Worm (Caenorhabditis elegans) whole organism, L3 larva: ENCODE data around the gene F20D6.12.
A peak's percentile ranks its signal among the peaks of the same experiment; 100 is the strongest.

Experiments
- ZK546.5 ChIP-seq: sonication (generic microtip); optimal IDR thresholded peaks from 2 replicates; lab custom pipeline; 2017; ENCODE audit warnings: missing biosample characterization, missing genetic modification characterization
- aly-2 ChIP-seq: fragments of 150-350 bp; optimal IDR thresholded peaks from 2 replicates; lab custom pipeline; 2014; ENCODE audit warnings: missing biosample characterization, missing genetic modification characterization
- ama-1 ChIP-seq: fragments of 150-350 bp; optimal IDR thresholded peaks from 2 replicates; lab custom pipeline; 2018
- ceh-16 ChIP-seq: sonication (generic microtip); optimal IDR thresholded peaks from 2 replicates; lab custom pipeline; 2017; ENCODE audit warnings: missing biosample characterization, missing genetic modification characterization
- ceh-28 ChIP-seq: fragments of 150-350 bp; optimal IDR thresholded peaks from 2 replicates; lab custom pipeline; 2014; ENCODE audit warnings: missing biosample characterization, missing genetic modification reagents, missing genetic modification characterization
- ceh-82 ChIP-seq: fragments of 150-350 bp; optimal IDR thresholded peaks from 2 replicates; lab custom pipeline; 2014; ENCODE audit warnings: missing biosample characterization, missing genetic modification characterization
- ceh-9 ChIP-seq: sonication (generic microtip); optimal IDR thresholded peaks from 2 replicates; lab custom pipeline; 2018; ENCODE audit warnings: missing biosample characterization, missing genetic modification characterization
- daf-12 ChIP-seq: fragments of 150-350 bp; optimal IDR thresholded peaks from 2 replicates; lab custom pipeline; 2014; ENCODE audit warnings: missing biosample characterization, missing genetic modification reagents, missing genetic modification characterization
- egl-27 ChIP-seq: sonication (generic microtip); optimal IDR thresholded peaks from 4 replicates; lab custom pipeline; 2017; ENCODE audit warnings: missing biosample characterization, missing genetic modification reagents, missing genetic modification characterization
- egl-5 ChIP-seq: fragments of 150-350 bp; optimal IDR thresholded peaks from 2 replicates; lab custom pipeline; 2017; ENCODE audit warnings: missing biosample characterization, missing genetic modification reagents, missing genetic modification characterization, inconsistent platforms
- elt-1 ChIP-seq: fragments of 150-350 bp; optimal IDR thresholded peaks from 2 replicates; lab custom pipeline; 2014; ENCODE audit warnings: missing biosample characterization, missing genetic modification characterization
- elt-2 ChIP-seq: sonication (generic microtip); optimal IDR thresholded peaks from 2 replicates; lab custom pipeline; 2016; ENCODE audit warnings: missing genetic modification reagents, mild to moderate bottlenecking, missing genetic modification characterization, missing compliant biosample characterization
- elt-3 ChIP-seq, 3 experiments: fragments of 150-350 bp in 1 of 3; sonication (generic microtip) in 2 of 3; optimal IDR thresholded peaks; 2 replicates in 2 of 3; 4 replicates in 1 of 3; lab custom pipeline; 2014 to 2017; ENCODE audit warnings: missing biosample characterization in 3 of 3, missing genetic modification characterization in 3 of 3
- fkh-10 ChIP-seq: sonication (generic microtip); optimal IDR thresholded peaks from 2 replicates; lab custom pipeline; 2017; ENCODE audit warnings: missing biosample characterization, missing genetic modification reagents, missing genetic modification characterization
- fkh-2 ChIP-seq: fragments of 150-350 bp; optimal IDR thresholded peaks from 2 replicates; lab custom pipeline; 2014; ENCODE audit warnings: missing biosample characterization, missing genetic modification reagents, missing genetic modification characterization
- fos-1 ChIP-seq: fragments of 150-350 bp; optimal IDR thresholded peaks from 2 replicates; lab custom pipeline; 2014; ENCODE audit warnings: missing biosample characterization, missing genetic modification characterization
- hmg-11 ChIP-seq: sonication (generic microtip); optimal IDR thresholded peaks from 2 replicates; lab custom pipeline; 2016; ENCODE audit warnings: missing genetic modification characterization, missing compliant biosample characterization
- jun-1 ChIP-seq: fragments of 150-350 bp; optimal IDR thresholded peaks from 2 replicates; lab custom pipeline; 2014; ENCODE audit warnings: missing biosample characterization, missing genetic modification reagents, missing genetic modification characterization
- lin-15B ChIP-seq: fragments of 150-350 bp; optimal IDR thresholded peaks from 2 replicates; lab custom pipeline; 2014; ENCODE audit warnings: missing biosample characterization, missing genetic modification characterization
- lin-39 ChIP-seq: fragments of 150-350 bp; optimal IDR thresholded peaks from 2 replicates; lab custom pipeline; 2018; ENCODE audit warnings: missing biosample characterization, missing genetic modification reagents, missing genetic modification characterization
- lsy-12 ChIP-seq: sonication (generic microtip); optimal IDR thresholded peaks from 2 replicates; lab custom pipeline; 2016; ENCODE audit warnings: mild to moderate bottlenecking, missing genetic modification characterization, missing compliant biosample characterization
- mdl-1 ChIP-seq: fragments of 150-350 bp; optimal IDR thresholded peaks from 2 replicates; lab custom pipeline; 2014; ENCODE audit warnings: missing biosample characterization, missing genetic modification characterization
- mml-1 ChIP-seq: fragments of 150-350 bp; sonication (generic microtip); optimal IDR thresholded peaks from 3 replicates; lab custom pipeline; 2014; ENCODE audit warnings: missing biosample characterization, missing genetic modification characterization
- nfya-1 ChIP-seq: sonication (generic microtip); optimal IDR thresholded peaks from 2 replicates; lab custom pipeline; 2017; ENCODE audit warnings: missing genetic modification characterization, mild to moderate bottlenecking, missing compliant biosample characterization, antibody characterized with exemption, moderate library complexity; ENCODE audit not compliant: insufficient read depth
- nhr-11 ChIP-seq: fragments of 150-350 bp; optimal IDR thresholded peaks from 2 replicates; lab custom pipeline; 2014; ENCODE audit warnings: missing biosample characterization, missing genetic modification characterization
- nhr-12 ChIP-seq: fragments of 150-350 bp; optimal IDR thresholded peaks from 2 replicates; lab custom pipeline; 2014; ENCODE audit warnings: missing biosample characterization, missing genetic modification characterization
- nhr-23 ChIP-seq: fragments of 150-350 bp; optimal IDR thresholded peaks from 2 replicates; lab custom pipeline; 2014; ENCODE audit warnings: missing biosample characterization, missing genetic modification reagents, missing genetic modification characterization
- nhr-237 ChIP-seq: fragments of 150-350 bp; optimal IDR thresholded peaks from 2 replicates; lab custom pipeline; 2014; ENCODE audit warnings: missing biosample characterization, missing genetic modification characterization
- nhr-25 ChIP-seq: sonication (generic microtip); optimal IDR thresholded peaks from 2 replicates; lab custom pipeline; 2017; ENCODE audit warnings: missing biosample characterization, missing genetic modification characterization
- nhr-28 ChIP-seq: fragments of 150-350 bp; optimal IDR thresholded peaks from 2 replicates; lab custom pipeline; 2014; ENCODE audit warnings: missing biosample characterization, missing genetic modification characterization
- nhr-43 ChIP-seq: sonication (generic microtip); optimal IDR thresholded peaks from 2 replicates; lab custom pipeline; 2016; ENCODE audit warnings: mild to moderate bottlenecking, missing genetic modification characterization, missing compliant biosample characterization; ENCODE audit not compliant: poor library complexity, severe bottlenecking
- nhr-67 ChIP-seq: fragments of 150-350 bp; optimal IDR thresholded peaks from 2 replicates; lab custom pipeline; 2014; ENCODE audit warnings: missing biosample characterization, missing genetic modification characterization
- nhr-76 ChIP-seq: fragments of 150-350 bp; sonication (generic microtip); optimal IDR thresholded peaks from 5 replicates; lab custom pipeline; 2014; ENCODE audit warnings: missing biosample characterization, missing genetic modification characterization
- pha-4 ChIP-seq: fragments of 150-350 bp; optimal IDR thresholded peaks from 2 replicates; lab custom pipeline; 2014; ENCODE audit warnings: missing biosample characterization, missing genetic modification reagents, missing genetic modification characterization
- skn-1 ChIP-seq: fragments of 150-350 bp; optimal IDR thresholded peaks from 2 replicates; lab custom pipeline; 2014; ENCODE audit warnings: missing biosample characterization, missing genetic modification characterization
- snpc-4 ChIP-seq: fragments of 150-350 bp; optimal IDR thresholded peaks from 2 replicates; lab custom pipeline; 2014; ENCODE audit warnings: missing biosample characterization, missing genetic modification characterization
- tbx-2 ChIP-seq: sonication (generic microtip); optimal IDR thresholded peaks from 2 replicates; lab custom pipeline; 2016; ENCODE audit warnings: mild to moderate bottlenecking, missing genetic modification characterization, missing compliant biosample characterization
- unc-39 ChIP-seq: sonication (generic microtip); optimal IDR thresholded peaks from 4 replicates; lab custom pipeline; 2017; ENCODE audit warnings: missing biosample characterization, missing genetic modification characterization
- unc-62 ChIP-seq: fragments of 150-350 bp; sonication (generic microtip); optimal IDR thresholded peaks from 4 replicates; lab custom pipeline; 2014; ENCODE audit warnings: missing biosample characterization, missing genetic modification reagents, missing genetic modification characterization
- ztf-4 ChIP-seq: fragments of 150-350 bp; optimal IDR thresholded peaks from 2 replicates; lab custom pipeline; 2014; ENCODE audit warnings: missing biosample characterization, missing genetic modification characterization

F20D6.12 gene

ce11 chrV:8188421-8188820 lies 1.5 kb downstream of the F20D6.12 start, which contains the start of gene F20D6.15:
Gene F20D6.15, minus strand, starts transcription at chrV:8188467.
- no peak for TF ChIP-seq mml-1 (tag; lab: Kevin White, UChicago)
- TF ChIP-seq egl-5 (tag; lab: Kevin White, UChicago): no peak
- TF ChIP-seq nhr-76 (tag; lab: Kevin White, UChicago): no peak
- TF ChIP-seq nhr-43 (tag; lab: Kevin White, UChicago): no peak
- no peak for TF ChIP-seq elt-1 (tag; lab: Kevin White, UChicago)
- TF ChIP-seq tbx-2 (tag; lab: Kevin White, UChicago): no peak
- no peak for TF ChIP-seq ztf-4 (tag; lab: Kevin White, UChicago)
- no peak for TF ChIP-seq nhr-67 (tag; lab: Kevin White, UChicago)
- no peak for TF ChIP-seq nhr-28 (tag; lab: Kevin White, UChicago)
- no peak for TF ChIP-seq unc-39 (tag; lab: Kevin White, UChicago)
- TF ChIP-seq fkh-10 (GFP tag; lab: Kevin White, UChicago): no peak
- no peak for TF ChIP-seq elt-3 (tag; optimal IDR thresholded peaks at IDR 0.05; lab: Kevin White, UChicago)
- TF ChIP-seq lin-39 (tag; lab: Kevin White, UChicago): no peak

DNA sequence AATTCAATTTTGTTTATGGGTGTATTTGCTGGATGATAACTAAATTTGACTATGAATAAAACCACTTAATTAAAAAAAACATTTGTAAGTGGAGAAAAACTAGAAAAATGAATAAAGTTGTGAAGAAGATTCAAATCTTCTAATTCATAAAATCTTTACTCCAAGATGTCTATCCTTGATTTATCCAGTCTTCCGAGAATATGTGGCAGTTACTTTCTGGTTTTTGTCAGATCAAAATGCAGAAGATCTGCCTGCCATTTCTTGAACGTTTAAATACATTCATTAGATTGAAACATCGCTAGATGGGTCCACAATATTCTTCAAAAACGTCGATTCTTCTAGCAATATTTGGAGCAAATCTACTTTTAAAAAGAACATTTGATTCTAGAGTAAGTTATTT lies 4.2 kb downstream of the F20D6.12 start, which contains the start of gene F20D6.2:
Gene F20D6.2 (plus strand): TSS at position 301 of the 400 bp plus-strand sequence.
- no peak for TF ChIP-seq nhr-28 (tag; lab: Kevin White, UChicago)
- TF ChIP-seq lsy-12 (tag; lab: Kevin White, UChicago): no peak
- no peak for TF ChIP-seq mml-1 (tag; lab: Kevin White, UChicago)
- no peak for TF ChIP-seq lin-39 (tag; lab: Kevin White, UChicago)
- TF ChIP-seq nhr-23: no peak
- TF ChIP-seq mdl-1 (tag; lab: Kevin White, UChicago): no peak
- TF ChIP-seq ceh-16: no peak
- no peak for TF ChIP-seq fkh-10 (GFP tag; lab: Kevin White, UChicago)
- no peak for TF ChIP-seq jun-1 (tag; lab: Kevin White, UChicago)
- no peak for TF ChIP-seq ZK546.5 (tag; lab: Kevin White, UChicago)
- no peak for TF ChIP-seq fkh-2 (tag; lab: Kevin White, UChicago)
- no peak for TF ChIP-seq ceh-28 (tag; lab: Kevin White, UChicago)
- TF ChIP-seq unc-62 (GFP tag; lab: Kevin White, UChicago): no peak
- TF ChIP-seq egl-27 (tag; lab: Kevin White, UChicago): no peak
- TF ChIP-seq nhr-12 (tag; lab: Kevin White, UChicago): no peak
- no peak for TF ChIP-seq nfya-1 (tag; lab: Kevin White, UChicago)
- no peak for TF ChIP-seq aly-2 (tag; lab: Kevin White, UChicago)
- no peak for TF ChIP-seq fos-1
- TF ChIP-seq tbx-2 (tag; lab: Kevin White, UChicago): no peak
- TF ChIP-seq elt-1 (tag; lab: Kevin White, UChicago): no peak

DNA sequence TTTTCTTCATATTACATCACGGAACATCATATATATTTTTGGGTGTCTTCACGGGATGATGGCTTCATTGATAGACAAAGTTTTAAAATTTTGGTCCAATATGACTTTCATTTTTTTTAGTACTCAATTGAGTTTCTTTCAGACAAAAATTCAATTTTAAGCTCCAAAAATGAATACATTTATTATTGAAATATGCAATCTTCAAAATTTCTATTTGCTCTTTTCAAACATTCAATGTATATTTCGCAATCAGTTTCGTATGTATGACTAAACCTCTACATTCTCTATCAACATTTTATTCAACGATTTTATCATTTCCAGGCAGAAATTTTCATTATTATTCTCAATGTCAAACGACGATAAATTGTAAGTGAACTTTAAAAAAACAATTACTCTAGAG lies 6.5 kb downstream of the F20D6.12 start, which contains the start of gene srp-8:
Gene srp-8 (plus strand): TSS at position 301 of the 400 bp plus-strand sequence.
- TF ChIP-seq ceh-82: no peak
- TF ChIP-seq nhr-28 (tag; lab: Kevin White, UChicago): no peak
- no peak for TF ChIP-seq jun-1 (tag; lab: Kevin White, UChicago)
- TF ChIP-seq nhr-11 (tag; lab: Kevin White, UChicago): no peak
- TF ChIP-seq fkh-2 (tag; lab: Kevin White, UChicago): no peak
- no peak for TF ChIP-seq ztf-4 (tag; lab: Kevin White, UChicago)
- TF ChIP-seq mdl-1 (tag; lab: Kevin White, UChicago): no peak
- no peak for TF ChIP-seq nhr-237 (tag; lab: Kevin White, UChicago)
- TF ChIP-seq elt-1 (tag; lab: Kevin White, UChicago): no peak
- no peak for TF ChIP-seq nhr-25 (tag; lab: Kevin White, UChicago)
- TF ChIP-seq ama-1 (lab: Kevin White, UChicago): no peak
- no peak for TF ChIP-seq ceh-16
- TF ChIP-seq snpc-4 (tag; lab: Kevin White, UChicago): no peak
- no peak for TF ChIP-seq skn-1 (tag; lab: Kevin White, UChicago)
- TF ChIP-seq ceh-9: no peak

- TF ChIP-seq pha-4 (tag; lab: Kevin White, UChicago): peak; percentile 81
- TF ChIP-seq aly-2 (tag; lab: Kevin White, UChicago): no peak
- peak; percentile 21 for TF ChIP-seq elt-2 (tag; lab: Kevin White, UChicago)
- peak; percentile 38 for TF ChIP-seq nhr-23
- TF ChIP-seq tbx-2 (tag; lab: Kevin White, UChicago): no peak
- TF ChIP-seq unc-39 (tag; lab: Kevin White, UChicago): no peak
- TF ChIP-seq lin-15B: no peak
- no peak for TF ChIP-seq elt-1 (tag; lab: Kevin White, UChicago)
- TF ChIP-seq ZK546.5 (tag; lab: Kevin White, UChicago): no peak
- TF ChIP-seq nhr-11 (tag; lab: Kevin White, UChicago): no peak
- TF ChIP-seq nhr-67 (tag; lab: Kevin White, UChicago): no peak
- no peak for TF ChIP-seq lin-39 (tag; lab: Kevin White, UChicago)
- no peak for TF ChIP-seq ceh-16
- no peak for TF ChIP-seq nhr-76 (tag; lab: Kevin White, UChicago)
- no peak for TF ChIP-seq nhr-25 (tag; lab: Kevin White, UChicago)
- TF ChIP-seq daf-12 (tag; lab: Kevin White, UChicago): no peak
- peak; percentile 41 for TF ChIP-seq nfya-1 (tag; lab: Kevin White, UChicago)
- TF ChIP-seq nhr-43 (tag; lab: Kevin White, UChicago): no peak
- no peak for TF ChIP-seq nhr-12 (tag; lab: Kevin White, UChicago)
- no peak for TF ChIP-seq mml-1 (tag; lab: Kevin White, UChicago)
- no peak for TF ChIP-seq egl-5 (tag; lab: Kevin White, UChicago)
- TF ChIP-seq hmg-11 (tag; lab: Kevin White, UChicago): peak; percentile 16
These were observed 10.9 kb downstream of the F20D6.12 start, which contains the start of gene srp-7 for ce11 chrV:8178914-8179542. Gene srp-7, plus strand, starts transcription at chrV:8179126.
